Fruit fly (Drosophila melanogaster) whole organism, wandering third instar larva: ENCODE results near the gene CG31952.

ENCODE experiments used
- CG9705 ChIP-seq: fragments of 200-800 bp; sonication (Bioruptor generic); optimal IDR thresholded peaks from 2 replicates; lab custom pipeline; 2018; ENCODE audit warnings: missing biosample characterization, mild to moderate bottlenecking, missing genetic modification characterization
- Dfd ChIP-seq: fragments of >200 bp; optimal IDR thresholded peaks from 2 replicates; lab custom pipeline; 2017; ENCODE audit warnings: missing biosample characterization, missing genetic modification characterization
- Dif ChIP-seq: fragments of 200-275, 200-300 bp; sonication (Bioruptor generic); optimal IDR thresholded peaks from 2 replicates; lab custom pipeline; 2018; ENCODE audit warnings: missing biosample characterization, missing genetic modification characterization; ENCODE audit not compliant: partially characterized antibody
- Hr78 ChIP-seq: fragments of >200 bp; optimal IDR thresholded peaks from 2 replicates; lab custom pipeline; 2017; ENCODE audit warnings: missing biosample characterization, missing genetic modification characterization
- Hr83 ChIP-seq: fragments of 200-300 bp; sonication (Bioruptor generic); optimal IDR thresholded peaks from 2 replicates; lab custom pipeline; 2016; ENCODE audit warnings: missing biosample characterization, mild to moderate bottlenecking, missing genetic modification characterization, moderate library complexity; ENCODE audit not compliant: poor library complexity, severe bottlenecking
- OdsH ChIP-seq: fragments of 200-800 bp; sonication (Bioruptor generic); optimal IDR thresholded peaks from 2 replicates; lab custom pipeline; 2016; ENCODE audit warnings: missing biosample characterization, mild to moderate bottlenecking, missing genetic modification characterization
- Vsx2 ChIP-seq: fragments of 200-300, 225-300 bp; sonication (Bioruptor generic); optimal IDR thresholded peaks from 2 replicates; lab custom pipeline; 2018; ENCODE audit warnings: missing biosample characterization, missing genetic modification characterization; ENCODE audit not compliant: partially characterized antibody
- dmrt93B ChIP-seq: fragments of 200-800 bp; sonication (Bioruptor generic); optimal IDR thresholded peaks from 2 replicates; lab custom pipeline; 2018; ENCODE audit warnings: missing biosample characterization, mild to moderate bottlenecking, missing genetic modification characterization
- h ChIP-seq: fragments of 200-800 bp; sonication (Bioruptor generic); optimal IDR thresholded peaks from 3 replicates; lab custom pipeline; 2016; ENCODE audit warnings: missing biosample characterization, mild to moderate bottlenecking, missing genetic modification characterization
- pan ChIP-seq: fragments of >200 bp; optimal IDR thresholded peaks from 2 replicates; lab custom pipeline; 2017

DNA sequence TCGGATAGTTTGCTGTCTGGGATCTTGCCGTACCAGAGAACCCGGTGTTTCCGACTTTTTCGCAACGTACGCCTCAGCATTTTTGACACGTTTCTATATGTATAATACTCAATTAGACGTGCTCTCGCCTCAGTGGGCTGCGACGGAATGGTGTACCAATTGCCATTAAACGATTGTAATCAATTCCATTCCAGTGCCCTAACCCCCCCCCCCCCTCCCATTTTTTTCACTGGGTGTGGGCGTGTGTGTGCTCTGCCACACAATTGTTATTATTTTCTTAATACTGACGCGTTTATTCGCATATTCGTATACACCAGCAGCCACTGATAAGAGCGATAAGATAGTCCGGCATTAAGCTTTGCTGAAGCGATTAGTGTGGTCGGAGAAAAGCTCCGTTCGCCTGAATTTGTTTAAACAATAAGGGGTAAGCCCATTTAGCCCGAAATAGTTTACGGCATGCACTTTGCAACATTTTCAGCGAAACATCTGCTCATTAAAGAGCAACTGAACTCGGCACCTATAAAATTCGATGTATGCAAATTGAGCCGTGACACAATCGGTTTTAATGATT is 47.3 kb upstream of the CG31952 start:
- TF ChIP-seq Vsx2 (no peak), Hr83 (no peak), CG9705 (GFP tag; lab: Kevin White, UChicago) (no peak), OdsH (no peak), Dfd (GFP tag; lab: Kevin White, UChicago) (no peak), Dif (no peak), Hr78 (GFP tag; lab: Kevin White, UChicago) (no peak), pan (no peak), h (peak; percentile 50), dmrt93B (no peak)
